Worm (Caenorhabditis elegans) whole organism, L1 larva: ENCODE data around the gene clec-175.
A peak's percentile ranks its signal among the peaks of the same experiment; 100 is the strongest.

Source experiments
- C34B4.2 ChIP-seq: sonication (generic microtip); optimal IDR thresholded peaks from 2 replicates; lab custom pipeline; 2017; ENCODE audit warnings: mild to moderate bottlenecking, missing genetic modification characterization, missing compliant biosample characterization
- F16B12.6 ChIP-seq: fragments of 150-350 bp; optimal IDR thresholded peaks from 2 replicates; lab custom pipeline; 2014; ENCODE audit warnings: missing biosample characterization, missing genetic modification characterization
- Y116A8C.19 ChIP-seq: sonication (generic microtip); optimal IDR thresholded peaks from 2 replicates; lab custom pipeline; 2016; ENCODE audit warnings: missing compliant biosample characterization, missing genetic modification characterization, borderline replicate concordance
- aha-1 ChIP-seq: fragments of 150-350 bp; optimal IDR thresholded peaks from 2 replicates; lab custom pipeline; 2014; ENCODE audit warnings: missing biosample characterization, missing genetic modification characterization
- aly-2 ChIP-seq: fragments of 150-350 bp; optimal IDR thresholded peaks from 2 replicates; lab custom pipeline; 2014; ENCODE audit warnings: missing biosample characterization, missing genetic modification characterization
- ama-1 ChIP-seq: fragments of 150-350 bp; optimal IDR thresholded peaks from 2 replicates; lab custom pipeline; 2014
- blmp-1 ChIP-seq: fragments of 150-350 bp; optimal IDR thresholded peaks from 2 replicates; lab custom pipeline; 2014; ENCODE audit warnings: missing biosample characterization, missing genetic modification characterization
- ceh-8 ChIP-seq: fragments of 200-800 bp; sonication (Bioruptor generic); optimal IDR thresholded peaks from 2 replicates; lab custom pipeline; 2018; ENCODE audit warnings: mild to moderate bottlenecking, missing genetic modification characterization, moderate library complexity, missing compliant biosample characterization
- ceh-88 ChIP-seq: fragments of 200-800 bp; sonication (Bioruptor generic); IDR thresholded peaks from 2 replicates; pipeline ENCODE4 v1.3.6; 2022; ENCODE audit warnings: missing genetic modification characterization, missing compliant biosample characterization
- dpl-1 ChIP-seq, 3 experiments: fragments of 150-350 bp in 2 of 3; sonication (generic microtip) in 1 of 3; optimal IDR thresholded peaks; 2 replicates each; lab custom pipeline; 2014 to 2017; ENCODE audit warnings: missing biosample characterization in 3 of 3, missing genetic modification characterization in 3 of 3, missing genetic modification reagents in 3 of 3
- efl-1 ChIP-seq, 4 experiments: fragments of 150-350 bp; optimal IDR thresholded peaks in 3 of 4; peaks in 1 of 4; 1 replicate in 1 of 4; 2 replicates in 3 of 4; lab custom pipeline; 2014; ENCODE audit warnings: missing biosample characterization in 2 of 4, missing genetic modification characterization in 2 of 4, missing genetic modification reagents in 2 of 4
- egl-13 ChIP-seq: sonication (generic microtip); optimal IDR thresholded peaks from 2 replicates; lab custom pipeline; 2016; ENCODE audit warnings: missing genotype, missing genetic modification reagents, missing genetic modification characterization, missing compliant biosample characterization
- egl-27 ChIP-seq, 2 experiments: fragments of 150-350 bp in 1 of 2; sonication (generic microtip); optimal IDR thresholded peaks; 3 replicates each; lab custom pipeline; 2017 to 2018; ENCODE audit warnings: missing biosample characterization in 2 of 2, missing genetic modification characterization in 2 of 2, missing genetic modification reagents in 2 of 2
- elt-3 ChIP-seq, 6 experiments: fragments of 150-350 bp in 1 of 6; sonication (generic microtip); optimal IDR thresholded peaks; 2 replicates each; lab custom pipeline; 2017 to 2018; ENCODE audit warnings: missing biosample characterization in 6 of 6, missing genetic modification characterization in 6 of 6, inconsistent platforms in 1 of 6
- fkh-10 ChIP-seq: sonication (generic microtip); optimal IDR thresholded peaks from 2 replicates; lab custom pipeline; 2017; ENCODE audit warnings: missing biosample characterization, missing genetic modification reagents, missing genetic modification characterization
- fkh-8 ChIP-seq: sonication (generic microtip); optimal IDR thresholded peaks from 2 replicates; lab custom pipeline; 2016; ENCODE audit warnings: mild to moderate bottlenecking, missing genetic modification characterization, missing compliant biosample characterization
- hlh-17 ChIP-seq: fragments of 200-800 bp; sonication (Bioruptor generic); optimal IDR thresholded peaks from 2 replicates; lab custom pipeline; 2018; ENCODE audit warnings: missing genetic modification characterization, mild to moderate bottlenecking, missing compliant biosample characterization, moderate library complexity, borderline replicate concordance
- hlh-4 ChIP-seq: sonication (generic microtip); optimal IDR thresholded peaks from 2 replicates; lab custom pipeline; 2016; ENCODE audit warnings: mild to moderate bottlenecking, missing genetic modification characterization, missing compliant biosample characterization
- irx-1 ChIP-seq: sonication (generic microtip); optimal IDR thresholded peaks from 2 replicates; lab custom pipeline; 2016; ENCODE audit warnings: missing genetic modification characterization, missing compliant biosample characterization
- lin-13 ChIP-seq: fragments of 150-350 bp; optimal IDR thresholded peaks from 2 replicates; lab custom pipeline; 2014; ENCODE audit warnings: missing biosample characterization, missing genetic modification reagents, missing genetic modification characterization
- lin-14 ChIP-seq: fragments of 200-800 bp; sonication (Bioruptor generic); optimal IDR thresholded peaks from 2 replicates; lab custom pipeline; 2018; ENCODE audit warnings: mild to moderate bottlenecking, missing genetic modification characterization, moderate library complexity, missing compliant biosample characterization
- lin-35 ChIP-seq, 2 experiments: fragments of 150-350 bp; optimal IDR thresholded peaks; 2 replicates each; lab custom pipeline; 2014; ENCODE audit warnings: missing biosample characterization in 2 of 2, missing genetic modification characterization in 2 of 2, missing genetic modification reagents in 2 of 2
- lir-3 ChIP-seq: sonication (generic microtip); optimal IDR thresholded peaks from 2 replicates; lab custom pipeline; 2016; ENCODE audit warnings: mild to moderate bottlenecking, missing genetic modification characterization, moderate library complexity, missing compliant biosample characterization; ENCODE audit not compliant: poor library complexity
- mep-1 ChIP-seq: fragments of 150-350 bp; optimal IDR thresholded peaks from 2 replicates; lab custom pipeline; 2014; ENCODE audit warnings: missing biosample characterization, missing genetic modification characterization
- nhr-19 ChIP-seq: fragments of 200-800 bp; sonication (Bioruptor generic); conservative IDR thresholded peaks from 2 replicates; pipeline ENCODE4 v1.3.6; 2022; ENCODE audit warnings: missing genetic modification characterization, missing compliant biosample characterization
- nhr-20 ChIP-seq: sonication (generic microtip); optimal IDR thresholded peaks from 2 replicates; lab custom pipeline; 2016; ENCODE audit warnings: mild to moderate bottlenecking, missing genetic modification characterization, missing compliant biosample characterization
- nhr-47 ChIP-seq: sonication (generic microtip); optimal IDR thresholded peaks from 2 replicates; lab custom pipeline; 2016; ENCODE audit warnings: mild to moderate bottlenecking, missing genetic modification characterization, moderate library complexity, missing compliant biosample characterization
- nhr-71 ChIP-seq: sonication (generic microtip); optimal IDR thresholded peaks from 2 replicates; lab custom pipeline; 2016; ENCODE audit warnings: mild to moderate bottlenecking, missing genetic modification characterization, moderate library complexity, missing compliant biosample characterization
- nhr-76 ChIP-seq: sonication (generic microtip); optimal IDR thresholded peaks from 2 replicates; lab custom pipeline; 2017; ENCODE audit warnings: missing biosample characterization, missing genetic modification characterization
- nhr-84 ChIP-seq: sonication (generic microtip); optimal IDR thresholded peaks from 2 replicates; lab custom pipeline; 2017; ENCODE audit warnings: missing biosample characterization, missing genetic modification characterization
- nhr-85 ChIP-seq: sonication (generic microtip); peaks from one replicate; lab custom pipeline; 2016; ENCODE audit warnings: missing genetic modification characterization, inconsistent platforms, missing compliant biosample characterization
- nhr-90 ChIP-seq: sonication (generic microtip); optimal IDR thresholded peaks from 2 replicates; lab custom pipeline; 2016; ENCODE audit warnings: mild to moderate bottlenecking, missing genetic modification characterization, missing compliant biosample characterization; ENCODE audit not compliant: poor library complexity
- pag-3 ChIP-seq: sonication (generic microtip); optimal IDR thresholded peaks from 2 replicates; lab custom pipeline; 2017; ENCODE audit warnings: missing genetic modification characterization, mild to moderate bottlenecking, missing compliant biosample characterization, antibody characterized with exemption, borderline replicate concordance; ENCODE audit not compliant: insufficient read depth
- pax-3 ChIP-seq: fragments of 200-800 bp; sonication (Bioruptor generic); optimal IDR thresholded peaks from 2 replicates; lab custom pipeline; 2018; ENCODE audit warnings: mild to moderate bottlenecking, missing genetic modification characterization, moderate library complexity, missing compliant biosample characterization
- rnt-1 ChIP-seq: sonication (generic microtip); optimal IDR thresholded peaks from 2 replicates; lab custom pipeline; 2016; ENCODE audit warnings: mild to moderate bottlenecking, missing genetic modification characterization, moderate library complexity, missing compliant biosample characterization
- skn-1 ChIP-seq: fragments of 150-350 bp; optimal IDR thresholded peaks from 2 replicates; lab custom pipeline; 2014; ENCODE audit warnings: missing biosample characterization, missing genetic modification characterization
- snu-23 ChIP-seq: sonication (generic microtip); optimal IDR thresholded peaks from 2 replicates; lab custom pipeline; 2016; ENCODE audit warnings: missing genetic modification characterization, missing compliant biosample characterization
- sox-4 ChIP-seq: sonication (generic microtip); optimal IDR thresholded peaks from 2 replicates; lab custom pipeline; 2016; ENCODE audit warnings: missing genetic modification characterization, missing compliant biosample characterization
- sptf-1 ChIP-seq: fragments of 150-350 bp; optimal IDR thresholded peaks from 2 replicates; lab custom pipeline; 2014; ENCODE audit warnings: missing biosample characterization, missing genetic modification characterization
- sup-37 ChIP-seq: fragments of 200-800 bp; sonication (Bioruptor generic); optimal IDR thresholded peaks from 2 replicates; lab custom pipeline; 2018; ENCODE audit warnings: mild to moderate bottlenecking, missing genetic modification characterization, missing compliant biosample characterization
- tbx-2 ChIP-seq: sonication (generic microtip); optimal IDR thresholded peaks from 2 replicates; lab custom pipeline; 2016; ENCODE audit warnings: missing genetic modification characterization, missing compliant biosample characterization
- tlp-1 ChIP-seq: fragments of 150-350 bp; optimal IDR thresholded peaks from 2 replicates; lab custom pipeline; 2014; ENCODE audit warnings: missing biosample characterization, missing genetic modification characterization
- unc-130 ChIP-seq: fragments of 150-350 bp; optimal IDR thresholded peaks from 2 replicates; lab custom pipeline; 2017; ENCODE audit warnings: missing biosample characterization, missing genetic modification characterization, inconsistent platforms
- unc-30 ChIP-seq: sonication (generic microtip); optimal IDR thresholded peaks from 2 replicates; lab custom pipeline; 2017; ENCODE audit warnings: missing biosample characterization, missing genetic modification characterization
- unc-86 ChIP-seq: sonication (generic microtip); optimal IDR thresholded peaks from 2 replicates; lab custom pipeline; 2016; ENCODE audit warnings: missing genetic modification characterization, missing compliant biosample characterization
- unc-98 ChIP-seq: fragments of 200-800 bp; sonication (Bioruptor generic); IDR thresholded peaks from 2 replicates; pipeline ENCODE4 v1.3.6; 2022; ENCODE audit warnings: missing genetic modification characterization, missing compliant biosample characterization
- vab-15 ChIP-seq: sonication (generic microtip); optimal IDR thresholded peaks from 2 replicates; lab custom pipeline; 2017; ENCODE audit warnings: missing genotype, mild to moderate bottlenecking, missing genetic modification characterization, missing compliant biosample characterization
- xbp-1 ChIP-seq: sonication (generic microtip); optimal IDR thresholded peaks from 2 replicates; lab custom pipeline; 2016; ENCODE audit warnings: missing genetic modification characterization, missing compliant biosample characterization
- zag-1 ChIP-seq: fragments of 150-350 bp; optimal IDR thresholded peaks from 2 replicates; lab custom pipeline; 2014; ENCODE audit warnings: missing biosample characterization, missing genetic modification characterization
- zip-4 ChIP-seq: fragments of 200-800 bp; sonication (Bioruptor generic); optimal IDR thresholded peaks from 2 replicates; lab custom pipeline; 2018; ENCODE audit warnings: mild to moderate bottlenecking, missing genetic modification characterization, moderate library complexity, missing compliant biosample characterization
- ztf-11 ChIP-seq, 2 experiments: sonication (generic microtip); optimal IDR thresholded peaks; 2 replicates each; lab custom pipeline; 2016 to 2017; ENCODE audit warnings: missing genetic modification characterization in 2 of 2, missing biosample characterization in 1 of 2, missing compliant biosample characterization in 1 of 2

Gene clec-175

ce11 chrIV:4475362-4476086 is 53.4 kb downstream of the clec-175 start (continued):
- TF ChIP-seq unc-98 (GFP tag; lab: Robert Waterston, UW) (no peak), blmp-1 (tag; lab: Kevin White, UChicago) (no peak), pag-3 (tag; lab: Kevin White, UChicago) (no peak), rnt-1 (tag; lab: Kevin White, UChicago) (no peak), unc-130 (no peak), nhr-76 (tag; lab: Kevin White, UChicago) (no peak), unc-86 (tag; lab: Kevin White, UChicago) (no peak), lin-14 (GFP tag; lab: Kevin White, UChicago) (peak; percentile 18), nhr-90 (tag; lab: Kevin White, UChicago) (peak; percentile 32), lir-3 (peak; percentile 33), ceh-8 (GFP tag; lab: Kevin White, UChicago) (no peak), hlh-17 (GFP tag; lab: Kevin White, UChicago) (no peak), hlh-4 (tag; lab: Kevin White, UChicago) (no peak), elt-3 (tag; optimal IDR thresholded peaks at IDR 0.05; lab: Kevin White, UChicago) (no peak), fkh-8 (no peak), ztf-11 (tag; optimal IDR thresholded peaks at IDR 0.05; lab: Kevin White, UChicago) (no peak), tlp-1 (tag; lab: Kevin White, UChicago) (no peak), zag-1 (tag; lab: Kevin White, UChicago) (no peak), unc-30 (tag; lab: Kevin White, UChicago) (no peak), nhr-84 (tag; lab: Kevin White, UChicago) (no peak), dpl-1 (GFP tag; optimal IDR thresholded peaks at IDR 0.05; lab: Kevin White, UChicago) (no peak), sptf-1 (no peak), irx-1 (tag; lab: Kevin White, UChicago) (no peak), lin-35 (GFP tag; optimal IDR thresholded peaks at IDR 0.05; lab: Kevin White, UChicago) (peak in 1 of 2 experiments; percentile 43), vab-15 (tag; lab: Kevin White, UChicago) (no peak), fkh-10 (GFP tag; lab: Kevin White, UChicago) (no peak), ceh-88 (GFP tag; lab: Robert Waterston, UW) (no peak), aly-2 (tag; lab: Kevin White, UChicago) (no peak), zip-4 (GFP tag; lab: Kevin White, UChicago) (no peak), aha-1 (tag; lab: Kevin White, UChicago) (no peak), snu-23 (GFP tag; lab: Kevin White, UChicago) (peak; percentile 17), egl-27 (tag; optimal IDR thresholded peaks at IDR 0.05; lab: Kevin White, UChicago) (no peak), efl-1 (optimal IDR thresholded peaks at IDR 0.05; lab: Kevin White, UChicago) (no peak), efl-1 (GFP tag; optimal IDR thresholded peaks at IDR 0.05 in 1 of 2; lab: Kevin White, UChicago) (peak in 1 of 2 experiments; percentile 45), egl-13 (tag; lab: Kevin White, UChicago) (no peak), C34B4.2 (tag; lab: Kevin White, UChicago) (no peak), mep-1 (tag; lab: Kevin White, UChicago) (no peak), sox-4 (tag; lab: Kevin White, UChicago) (no peak), xbp-1 (tag; lab: Kevin White, UChicago) (no peak), skn-1 (tag; lab: Kevin White, UChicago) (no peak), nhr-71 (tag; lab: Kevin White, UChicago) (peak; percentile 39), pax-3 (no peak), Y116A8C.19 (no peak), sup-37 (GFP tag; lab: Kevin White, UChicago) (no peak), ama-1 (no peak), F16B12.6 (tag; lab: Kevin White, UChicago) (no peak), nhr-19 (GFP tag; lab: Robert Waterston, UW) (peak; percentile 28), tbx-2 (tag; lab: Kevin White, UChicago) (no peak), nhr-47 (tag; lab: Kevin White, UChicago) (no peak), nhr-20 (tag; lab: Kevin White, UChicago) (peak; percentile 24), lin-13 (GFP tag; lab: Kevin White, UChicago) (no peak), nhr-85 (no peak)
